Worm (Caenorhabditis elegans) whole organism, L1 larva: ENCODE data around the gene grl-9.

ENCODE experiments used
- egl-27 ChIP-seq, 2 experiments: fragments of 150-350 bp in 1 of 2; sonication (generic microtip); optimal IDR thresholded peaks; 3 replicates each; lab custom pipeline; 2017 to 2018; ENCODE audit warnings: missing biosample characterization in 2 of 2, missing genetic modification characterization in 2 of 2, missing genetic modification reagents in 2 of 2
- ets-5 ChIP-seq: fragments of 200-800 bp; sonication (Bioruptor generic); IDR thresholded peaks from 2 replicates; pipeline ENCODE4 v1.3.6; 2022; ENCODE audit warnings: missing genetic modification characterization, missing compliant biosample characterization
- hlh-4 ChIP-seq: sonication (generic microtip); optimal IDR thresholded peaks from 2 replicates; lab custom pipeline; 2016; ENCODE audit warnings: mild to moderate bottlenecking, missing genetic modification characterization, missing compliant biosample characterization
- lir-3 ChIP-seq: sonication (generic microtip); optimal IDR thresholded peaks from 2 replicates; lab custom pipeline; 2016; ENCODE audit warnings: mild to moderate bottlenecking, missing genetic modification characterization, moderate library complexity, missing compliant biosample characterization; ENCODE audit not compliant: poor library complexity
- mdl-1 ChIP-seq, 2 experiments: fragments of 150-350 bp; optimal IDR thresholded peaks; 2 replicates each; lab custom pipeline; 2014 to 2017; ENCODE audit warnings: missing biosample characterization in 2 of 2, missing genetic modification characterization in 2 of 2, inconsistent platforms in 1 of 2
- mep-1 ChIP-seq: fragments of 150-350 bp; optimal IDR thresholded peaks from 2 replicates; lab custom pipeline; 2014; ENCODE audit warnings: missing biosample characterization, missing genetic modification characterization

DNA sequence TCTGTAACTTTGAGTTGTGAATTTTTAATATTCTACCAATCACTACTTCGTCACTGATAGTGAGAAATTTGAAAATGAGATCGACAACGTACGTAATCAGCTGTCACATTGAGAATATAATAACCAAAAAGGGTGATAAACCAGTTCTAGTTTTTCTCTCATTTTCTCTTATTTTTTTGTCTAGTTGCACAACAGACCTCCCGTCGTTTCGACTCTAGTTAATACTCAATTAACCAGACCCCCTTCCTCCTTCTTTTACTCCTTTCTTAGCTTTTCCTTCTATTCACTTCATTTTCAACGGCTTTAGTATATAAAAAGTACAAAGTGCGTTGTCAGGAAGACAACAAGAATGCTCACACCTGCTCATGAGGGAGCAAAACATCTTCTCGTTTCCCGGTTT lies 4.3 kb downstream of the grl-9 start, which contains the start of gene ZC487.1:
- TF ChIP-seq mdl-1 (tag; optimal IDR thresholded peaks at IDR 0.05; lab: Kevin White, UChicago) = no peak
- TF ChIP-seq ets-5 = no peak
- no peak for TF ChIP-seq egl-27 (tag; optimal IDR thresholded peaks at IDR 0.05; lab: Kevin White, UChicago)
- TF ChIP-seq mep-1 = no peak
- no peak for TF ChIP-seq hlh-4 (tag; lab: Kevin White, UChicago)
- TF ChIP-seq lir-3 (tag; lab: Kevin White, UChicago) = no peak
